Fruit fly (Drosophila melanogaster): ENCODE results near the gene AdamTS-A.
A peak's percentile ranks its signal among the peaks of the same experiment; 100 is the strongest.

The AdamTS-A gene

dm6 chr3R:15463172-15463571, 12.8 kb downstream of the AdamTS-A start:
- TF ChIP-seq sr (GFP tag; IDR thresholded peaks at IDR 0.05) (0 out of 3 replicates have a peak, but pooled peaks have one; percentile 43), lov (optimal IDR thresholded peaks at IDR 0.05) (no peak), lov (GFP tag; IDR thresholded peaks at IDR 0.05) (0 out of 3 replicates have a peak, but pooled peaks have one; percentile 25), sens (GFP tag) (peak; percentile 18), CG10565 (GFP tag; optimal IDR thresholded peaks at IDR 0.05) (no peak)

- peak; percentile 20 for TF ChIP-seq CG34376 (GFP tag; optimal IDR thresholded peaks at IDR 0.05)
- peak; percentile 15 for TF ChIP-seq CG5180 (GFP tag; optimal IDR thresholded peaks at IDR 0.05)
- no peak for TF ChIP-seq Hand (GFP tag; optimal IDR thresholded peaks at IDR 0.05)
- no peak for TF ChIP-seq ash1 (GFP tag; optimal IDR thresholded peaks at IDR 0.05)
- TF ChIP-seq CG10565 (GFP tag; optimal IDR thresholded peaks at IDR 0.05) = no peak
- TF ChIP-seq Awh (GFP tag; IDR thresholded peaks at IDR 0.05) = peak; percentile 63; the same call in 1 of the 2 replicates
- no peak for TF ChIP-seq Hsf (GFP tag; optimal IDR thresholded peaks at IDR 0.05)
These were observed 17.7 kb downstream of the AdamTS-A start for dm6 chr3R:15458186-15458715.

dm6 chr3R:15457386-15458011, 18.5 kb downstream of the AdamTS-A start:
- TF ChIP-seq CG8281 (tag; optimal IDR thresholded peaks at IDR 0.05) (peak; percentile 95), cato (GFP tag; optimal IDR thresholded peaks at IDR 0.05; ENCODE audit: borderline replicate concordance) (no peak)

dm6 chr3R:15451344-15452107, 24.5 kb downstream of the AdamTS-A start:
- TF ChIP-seq fd3F (GFP tag; optimal IDR thresholded peaks at IDR 0.05) = no peak
- no peak for TF ChIP-seq CG17385 (GFP tag; optimal IDR thresholded peaks at IDR 0.05)
- peak; percentile 62 for TF ChIP-seq Vsx1 (GFP tag; optimal IDR thresholded peaks at IDR 0.05)
- TF ChIP-seq Eip74EF (GFP tag; optimal IDR thresholded peaks at IDR 0.05) = peak in 1 of 2 experiments; percentile 17
- peak; percentile 90 for TF ChIP-seq abd-A (tag; optimal IDR thresholded peaks at IDR 0.05)
- TF ChIP-seq CG9876 (GFP tag; optimal IDR thresholded peaks at IDR 0.05) = no peak
- TF ChIP-seq ci (GFP tag; IDR thresholded peaks at IDR 0.05) = 0 out of 3 replicates have a peak, but pooled peaks have one; percentile 41
- peak; percentile 91; the same call in 3 of the 4 replicates for TF ChIP-seq chinmo (GFP tag; IDR thresholded peaks at IDR 0.05; ENCODE audit: partially characterized antibody)
- no peak for TF ChIP-seq Ravus (GFP tag; IDR thresholded peaks at IDR 0.05)
- TF ChIP-seq CG15269 (tag; optimal IDR thresholded peaks at IDR 0.05) = peak; percentile 43
- no peak for TF ChIP-seq Adf1 (GFP tag; IDR thresholded peaks at IDR 0.05)
- no peak for TF ChIP-seq CG7271 (tag; optimal IDR thresholded peaks at IDR 0.05)
- TF ChIP-seq Pdp1 (GFP tag; optimal IDR thresholded peaks at IDR 0.05) = no peak
- no peak for TF ChIP-seq CG31365 (tag; optimal IDR thresholded peaks at IDR 0.05)
- peak; percentile 56 for TF ChIP-seq sd (tag; optimal IDR thresholded peaks at IDR 0.05)
- no peak for TF ChIP-seq GATAe (GFP tag; conservative IDR thresholded peaks at IDR 0.05)
- peak; percentile 51; the same call in 1 of the 2 replicates for TF ChIP-seq CG9932 (GFP tag; IDR thresholded peaks at IDR 0.05)
- no peak for TF ChIP-seq cad (GFP tag; optimal IDR thresholded peaks at IDR 0.05)
- peak; percentile 82 for TF ChIP-seq vvl (GFP tag; IDR thresholded peaks at IDR 0.05)
- TF ChIP-seq CG8924 (tag; optimal IDR thresholded peaks at IDR 0.05) = no peak
- TF ChIP-seq CG10565 (GFP tag; optimal IDR thresholded peaks at IDR 0.05) = no peak
- no peak for TF ChIP-seq ac (GFP tag; optimal IDR thresholded peaks at IDR 0.05)
- TF ChIP-seq CG13287 (GFP tag; IDR thresholded peaks at IDR 0.05; ENCODE audit: partially characterized antibody) = no peak
- 0 out of 2 replicates have a peak, but pooled peaks have one; percentile 26 for TF ChIP-seq Awh (GFP tag; IDR thresholded peaks at IDR 0.05)
- no peak for TF ChIP-seq CG1024 (GFP tag; IDR thresholded peaks at IDR 0.05)
- no peak for TF ChIP-seq CG6854 (GFP tag; optimal IDR thresholded peaks at IDR 0.05)
- peak; percentile 58 for TF ChIP-seq CG12769 (tag; optimal IDR thresholded peaks at IDR 0.05)
- peak; percentile 45 for TF ChIP-seq CG10543 (GFP tag; optimal IDR thresholded peaks at IDR 0.05)
- TF ChIP-seq CG17829 (tag; optimal IDR thresholded peaks at IDR 0.05) = no peak
- peak; percentile 6 for TF ChIP-seq CG8388 (GFP tag; optimal IDR thresholded peaks at IDR 0.05)

Data from whole organism, embryonic.